Worm (Caenorhabditis elegans) whole organism, L4 larva: ENCODE measurements around the gene ergi-3.

Source experiments
- F37D6.2 ChIP-seq: sonication (generic microtip); optimal IDR thresholded peaks from 2 replicates; lab custom pipeline; 2016; ENCODE audit warnings: mild to moderate bottlenecking, missing genetic modification characterization, missing compliant biosample characterization
- F44E2.7 ChIP-seq: fragments of 200-800 bp; sonication (Bioruptor generic); IDR thresholded peaks from 2 replicates; pipeline ENCODE4 v2.1.2; 2022; ENCODE audit warnings: missing genetic modification characterization, missing compliant biosample characterization
- F49E8.2 ChIP-seq: sonication (generic microtip); optimal IDR thresholded peaks from 2 replicates; lab custom pipeline; 2016; ENCODE audit warnings: missing compliant biosample characterization, mild to moderate bottlenecking, missing genetic modification characterization, borderline replicate concordance
- R02D3.7 ChIP-seq: fragments of 150-350 bp; sonication (generic microtip); optimal IDR thresholded peaks from 3 replicates; lab custom pipeline; 2014; ENCODE audit warnings: missing biosample characterization, missing genetic modification characterization
- T20F7.1 ChIP-seq: fragments of 200-800 bp; sonication (Bioruptor generic); optimal IDR thresholded peaks from 2 replicates; lab custom pipeline; 2018; ENCODE audit warnings: mild to moderate bottlenecking, missing genetic modification characterization, missing compliant biosample characterization
- Y5F2A.4 ChIP-seq: fragments of 200-800 bp; sonication (Bioruptor generic); optimal IDR thresholded peaks from 2 replicates; lab custom pipeline; 2018; ENCODE audit warnings: mild to moderate bottlenecking, missing genetic modification characterization, missing compliant biosample characterization
- ZK337.2 ChIP-seq: fragments of 200-800 bp; sonication (Bioruptor generic); IDR thresholded peaks from 2 replicates; pipeline ENCODE4 v1.3.6; 2022; ENCODE audit warnings: missing genetic modification reagents, missing genetic modification characterization, missing compliant biosample characterization
- aha-1 ChIP-seq: fragments of 150-350 bp; peaks from one replicate; lab custom pipeline; 2014; ENCODE audit warnings: missing biosample characterization, missing genetic modification characterization
- aly-2 ChIP-seq: sonication (generic microtip); optimal IDR thresholded peaks from 2 replicates; lab custom pipeline; 2018; ENCODE audit warnings: missing biosample characterization, missing genetic modification characterization
- ama-1 ChIP-seq: fragments of 150-350 bp; optimal IDR thresholded peaks from 2 replicates; lab custom pipeline; 2014; ENCODE audit warnings: inconsistent platforms, mixed read lengths
- attf-4 ChIP-seq: sonication (generic microtip); optimal IDR thresholded peaks from 3 replicates; lab custom pipeline; 2017; ENCODE audit warnings: missing biosample characterization, missing genetic modification characterization
- ceh-32 ChIP-seq: sonication (generic microtip); optimal IDR thresholded peaks from 2 replicates; lab custom pipeline; 2016; ENCODE audit warnings: mild to moderate bottlenecking, missing genetic modification characterization, missing compliant biosample characterization; ENCODE audit not compliant: poor library complexity
- ceh-44 ChIP-seq: fragments of 200-800 bp; sonication (Bioruptor generic); IDR thresholded peaks from 2 replicates; pipeline ENCODE4 v1.3.6; 2022; ENCODE audit warnings: missing genetic modification reagents, missing genetic modification characterization, missing compliant biosample characterization
- cey-2 ChIP-seq: sonication (generic microtip); optimal IDR thresholded peaks from 3 replicates; lab custom pipeline; 2017; ENCODE audit warnings: missing genetic modification characterization, mild to moderate bottlenecking, missing compliant biosample characterization, antibody characterized with exemption, borderline replicate concordance; ENCODE audit not compliant: insufficient read depth
- daf-12 ChIP-seq: fragments of 150-350 bp; optimal IDR thresholded peaks from 2 replicates; lab custom pipeline; 2014; ENCODE audit warnings: missing biosample characterization, missing genetic modification reagents, missing genetic modification characterization
- daf-19 ChIP-seq: fragments of 200-800 bp; sonication (Bioruptor generic); conservative IDR thresholded peaks from 2 replicates; pipeline ENCODE4 v1.3.6; 2022; ENCODE audit warnings: missing genetic modification characterization, missing compliant biosample characterization
- egl-27 ChIP-seq: sonication (generic microtip); optimal IDR thresholded peaks from 3 replicates; lab custom pipeline; 2017; ENCODE audit warnings: missing biosample characterization, missing genetic modification reagents, missing genetic modification characterization
- egl-43 ChIP-seq: fragments of 200-800 bp; sonication (Bioruptor generic); IDR thresholded peaks from 2 replicates; pipeline ENCODE4 v1.3.6; 2022; ENCODE audit warnings: missing genetic modification reagents, missing genetic modification characterization, missing compliant biosample characterization
- fkh-10 ChIP-seq: fragments of 150-350 bp; optimal IDR thresholded peaks from 2 replicates; lab custom pipeline; 2014; ENCODE audit warnings: missing biosample characterization, missing genetic modification reagents, missing genetic modification characterization
- fos-1 ChIP-seq: fragments of 150-350 bp; optimal IDR thresholded peaks from 2 replicates; lab custom pipeline; 2014; ENCODE audit warnings: missing biosample characterization, missing genetic modification characterization
- hif-1 ChIP-seq, 2 experiments: sonication (generic microtip); optimal IDR thresholded peaks; 2 replicates each; lab custom pipeline; 2016 to 2017; ENCODE audit warnings: missing compliant biosample characterization in 2 of 2, missing genetic modification characterization in 2 of 2, missing genetic modification reagents in 2 of 2, missing genotype in 2 of 2, mild to moderate bottlenecking in 1 of 2
- hlh-11 ChIP-seq: fragments of 200-800 bp; sonication (Bioruptor generic); optimal IDR thresholded peaks from 2 replicates; lab custom pipeline; 2018; ENCODE audit warnings: mild to moderate bottlenecking, missing genetic modification characterization, missing compliant biosample characterization
- hlh-30 ChIP-seq: sonication (generic microtip); optimal IDR thresholded peaks from 2 replicates; lab custom pipeline; 2017; ENCODE audit warnings: antibody characterized with exemption, mild to moderate bottlenecking, missing genetic modification characterization, missing compliant biosample characterization; ENCODE audit not compliant: insufficient read depth
- lim-7 ChIP-seq: fragments of 200-800 bp; sonication (Bioruptor generic); IDR thresholded peaks from 2 replicates; pipeline ENCODE4 v1.3.6; 2022; ENCODE audit warnings: missing genetic modification characterization, missing compliant biosample characterization
- lin-1 ChIP-seq: fragments of 200-800 bp; sonication (Bioruptor generic); IDR thresholded peaks from 2 replicates; pipeline ENCODE4 v1.3.6; 2022; ENCODE audit warnings: missing genetic modification reagents, missing genetic modification characterization, missing compliant biosample characterization
- lin-15B ChIP-seq: fragments of 150-350 bp; sonication (generic microtip); optimal IDR thresholded peaks from 3 replicates; lab custom pipeline; 2014; ENCODE audit warnings: missing biosample characterization, missing genetic modification characterization
- lin-39 ChIP-seq: fragments of 150-350 bp; optimal IDR thresholded peaks from 2 replicates; lab custom pipeline; 2014; ENCODE audit warnings: missing biosample characterization, missing genetic modification reagents, missing genetic modification characterization
- lsy-2 ChIP-seq, 2 experiments: fragments of 150-350 bp in 1 of 2; sonication (generic microtip) in 1 of 2; optimal IDR thresholded peaks; 2 replicates each; lab custom pipeline; 2014 to 2017; ENCODE audit warnings: missing biosample characterization in 2 of 2, missing genetic modification characterization in 2 of 2
- mxl-3 ChIP-seq: fragments of 200-800 bp; sonication (Bioruptor generic); optimal IDR thresholded peaks from 2 replicates; lab custom pipeline; 2018; ENCODE audit warnings: mild to moderate bottlenecking, missing genetic modification characterization, missing compliant biosample characterization
- nhr-102 ChIP-seq: sonication (generic microtip); optimal IDR thresholded peaks from 2 replicates; lab custom pipeline; 2016; ENCODE audit warnings: mild to moderate bottlenecking, missing genetic modification characterization, moderate library complexity, missing compliant biosample characterization
- nhr-11 ChIP-seq: fragments of 150-350 bp; optimal IDR thresholded peaks from 2 replicates; lab custom pipeline; 2014; ENCODE audit warnings: missing biosample characterization, missing genetic modification characterization
- nhr-237 ChIP-seq: sonication (generic microtip); optimal IDR thresholded peaks from 2 replicates; lab custom pipeline; 2017; ENCODE audit warnings: missing biosample characterization, missing genetic modification characterization
- nhr-28 ChIP-seq: fragments of 150-350 bp; optimal IDR thresholded peaks from 2 replicates; lab custom pipeline; 2014; ENCODE audit warnings: missing biosample characterization, missing genetic modification characterization
- nhr-41 ChIP-seq: fragments of 200-800 bp; sonication (Bioruptor generic); IDR thresholded peaks from 2 replicates; pipeline ENCODE4 v1.3.6; 2022; ENCODE audit warnings: missing genetic modification reagents, missing genetic modification characterization, missing compliant biosample characterization
- nhr-42 ChIP-seq: fragments of 200-800 bp; sonication (Bioruptor generic); IDR thresholded peaks from 2 replicates; pipeline ENCODE4 v1.3.6; 2022; ENCODE audit warnings: missing genetic modification characterization, missing compliant biosample characterization
- nhr-48 ChIP-seq: sonication (generic microtip); optimal IDR thresholded peaks from 2 replicates; lab custom pipeline; 2016; ENCODE audit warnings: mild to moderate bottlenecking, missing genetic modification characterization, missing compliant biosample characterization
- nhr-6 ChIP-seq: fragments of 150-350 bp; optimal IDR thresholded peaks from 2 replicates; lab custom pipeline; 2014; ENCODE audit warnings: missing biosample characterization, missing genetic modification characterization
- pha-4 ChIP-seq, 2 experiments: fragments of 150-350 bp in 1 of 2; fragments of 200-800 bp in 1 of 2; sonication (Bioruptor generic) in 1 of 2; IDR thresholded peaks in 1 of 2; optimal IDR thresholded peaks in 1 of 2; 2 replicates each; pipeline versions ENCODE4 v1.3.6 to Lab custom; 2014 to 2022; ENCODE audit warnings: missing genetic modification characterization in 2 of 2, missing genetic modification reagents in 2 of 2, missing biosample characterization in 1 of 2, missing compliant biosample characterization in 1 of 2
- set-16 ChIP-seq: fragments of 200-800 bp; sonication (Bioruptor generic); IDR thresholded peaks from 2 replicates; pipeline ENCODE4 v1.3.6; 2022; ENCODE audit warnings: missing genetic modification reagents, missing genetic modification characterization, missing compliant biosample characterization
- tag-97 ChIP-seq: fragments of 200-800 bp; sonication (Bioruptor generic); IDR thresholded peaks from 2 replicates; pipeline ENCODE4 v1.3.6; 2022; ENCODE audit warnings: missing genetic modification characterization, missing compliant biosample characterization
- tra-1 ChIP-seq: fragments of 200-800 bp; sonication (Bioruptor generic); IDR thresholded peaks from 2 replicates; pipeline ENCODE4 v1.3.6; 2022; ENCODE audit warnings: missing genetic modification reagents, missing genetic modification characterization, missing compliant biosample characterization
- unc-130 ChIP-seq: sonication (generic microtip); optimal IDR thresholded peaks from 2 replicates; lab custom pipeline; 2016; ENCODE audit warnings: missing genetic modification reagents, missing genetic modification characterization, missing compliant biosample characterization
- zag-1 ChIP-seq: fragments of 150-350 bp; optimal IDR thresholded peaks from 2 replicates; lab custom pipeline; 2014; ENCODE audit warnings: missing biosample characterization, missing genetic modification characterization
- zfp-2 ChIP-seq: sonication (generic microtip); optimal IDR thresholded peaks from 2 replicates; lab custom pipeline; 2016; ENCODE audit warnings: mild to moderate bottlenecking, missing genetic modification characterization, missing compliant biosample characterization
- zip-11 ChIP-seq: fragments of 200-800 bp; sonication (Bioruptor generic); IDR thresholded peaks from 2 replicates; pipeline ENCODE4 v1.3.6; 2022; ENCODE audit warnings: missing genetic modification characterization, missing compliant biosample characterization
- ztf-7 ChIP-seq: fragments of 150-350 bp; optimal IDR thresholded peaks from 2 replicates; lab custom pipeline; 2014; ENCODE audit warnings: missing biosample characterization, missing genetic modification characterization

The ergi-3 gene

ce11 chrX:15607498-15608019 lies 9.0 kb downstream of the ergi-3 start, which contains the start of gene nipi-3 (continued):
- peak; percentile 93 for TF ChIP-seq pha-4 (GFP tag; IDR thresholded peaks at IDR 0.05; lab: Robert Waterston, UW)
- TF ChIP-seq pha-4 (tag; optimal IDR thresholded peaks at IDR 0.05; lab: Kevin White, UChicago), result peak; percentile 2
- TF ChIP-seq F44E2.7 (GFP tag; lab: Robert Waterston, UW), result no peak
- TF ChIP-seq nhr-42 (GFP tag; lab: Robert Waterston, UW), result peak; percentile 76; the same call in 1 of the 2 replicates
- TF ChIP-seq lim-7, result no peak
- peak; percentile 99 for TF ChIP-seq hlh-30 (tag; lab: Kevin White, UChicago)
- no peak for TF ChIP-seq attf-4 (tag; lab: Kevin White, UChicago)
- TF ChIP-seq F49E8.2 (tag; lab: Kevin White, UChicago), result no peak

- no peak for TF ChIP-seq lin-15B (tag; lab: Kevin White, UChicago)
- TF ChIP-seq cey-2 (tag; lab: Kevin White, UChicago), result no peak
- TF ChIP-seq aha-1, result peak; percentile 84
- no peak for TF ChIP-seq Y5F2A.4 (GFP tag; lab: Kevin White, UChicago)
- TF ChIP-seq fos-1, result no peak
- TF ChIP-seq T20F7.1 (GFP tag; lab: Kevin White, UChicago), result no peak
- no peak for TF ChIP-seq tra-1
- TF ChIP-seq ceh-32 (tag; lab: Kevin White, UChicago), result no peak
- no peak for TF ChIP-seq daf-19 (GFP tag; lab: Robert Waterston, UW)
- TF ChIP-seq unc-130, result no peak
- TF ChIP-seq attf-4 (tag; lab: Kevin White, UChicago), result no peak
- peak; percentile 80 for TF ChIP-seq hlh-11 (tag; lab: Kevin White, UChicago)
- TF ChIP-seq set-16 (GFP tag; lab: Robert Waterston, UW), result peak; percentile 56
- TF ChIP-seq egl-43 (GFP tag; lab: Robert Waterston, UW), result peak; percentile 86
- no peak for TF ChIP-seq zfp-2 (tag; lab: Kevin White, UChicago)
- TF ChIP-seq hlh-30 (tag; lab: Kevin White, UChicago), result peak; percentile 87
- TF ChIP-seq lsy-2 (tag; optimal IDR thresholded peaks at IDR 0.05; lab: Kevin White, UChicago), result peak; percentile 58 to 69
- TF ChIP-seq ZK337.2 (GFP tag; lab: Robert Waterston, UW), result no peak
- TF ChIP-seq egl-27 (tag; lab: Kevin White, UChicago), result no peak
- no peak for TF ChIP-seq nhr-41 (GFP tag; lab: Robert Waterston, UW)
- no peak for TF ChIP-seq ama-1 (lab: Kevin White, UChicago)
- TF ChIP-seq nhr-42 (GFP tag; lab: Robert Waterston, UW), result peak; percentile 58; the same call in 1 of the 2 replicates
- TF ChIP-seq ceh-44 (GFP tag; lab: Robert Waterston, UW), result 0 out of 2 replicates have a peak, but pooled peaks have one; percentile 4
- peak in 1 of 2 experiments; percentile 84 for TF ChIP-seq hif-1 (tag; optimal IDR thresholded peaks at IDR 0.05; lab: Kevin White, UChicago)
- no peak for TF ChIP-seq nhr-102 (tag; lab: Kevin White, UChicago)
- TF ChIP-seq zag-1 (tag; lab: Kevin White, UChicago), result no peak
- TF ChIP-seq ztf-7 (tag; lab: Kevin White, UChicago), result no peak
- TF ChIP-seq nhr-11 (tag; lab: Kevin White, UChicago), result peak; percentile 55
- no peak for TF ChIP-seq lin-1
- peak; percentile 71 for TF ChIP-seq fkh-10 (GFP tag; lab: Kevin White, UChicago)
- TF ChIP-seq zip-11, result no peak
- no peak for TF ChIP-seq F49E8.2 (tag; lab: Kevin White, UChicago)
- TF ChIP-seq nhr-48 (tag; lab: Kevin White, UChicago), result no peak
- no peak for TF ChIP-seq nhr-237 (tag; lab: Kevin White, UChicago)
- TF ChIP-seq mxl-3 (GFP tag; lab: Kevin White, UChicago), result peak; percentile 77
- TF ChIP-seq tag-97 (GFP tag; lab: Robert Waterston, UW), result no peak
- TF ChIP-seq nhr-6 (tag; lab: Kevin White, UChicago), result peak; percentile 61
- no peak for TF ChIP-seq F44E2.7 (GFP tag; lab: Robert Waterston, UW)
- TF ChIP-seq daf-12 (tag; lab: Kevin White, UChicago), result no peak
- peak; percentile 24 for TF ChIP-seq nhr-28 (tag; lab: Kevin White, UChicago)
- peak; percentile 61 for TF ChIP-seq F37D6.2
- no peak for TF ChIP-seq R02D3.7 (tag; lab: Kevin White, UChicago)
- no peak for TF ChIP-seq aly-2 (tag; lab: Kevin White, UChicago)
- TF ChIP-seq lin-39 (tag; lab: Kevin White, UChicago), result no peak
Measured at ce11 chrX:15606585-15607276, 9.8 kb downstream of the ergi-3 start, which contains the start of gene rab-14. TSS of gene rab-14 (minus strand) at chrX:15606635.
